Fruit fly (Drosophila melanogaster) whole organism: ENCODE results near the gene CG12502.

ENCODE experiments used
- CG8478 ChIP-seq: fragments of >200 bp; optimal IDR thresholded peaks from 2 replicates; lab custom pipeline; 2018; ENCODE audit warnings: inconsistent platforms
- Dll ChIP-seq: fragments of >200 bp; optimal IDR thresholded peaks from 2 replicates; lab custom pipeline; 2017
- EcR ChIP-seq, 2 experiments: fragments of >200 bp; optimal IDR thresholded peaks; 2 replicates each; lab custom pipeline; 2017; ENCODE audit warnings: missing biosample characterization in 2 of 2, missing genetic modification characterization in 2 of 2, missing genetic modification reagents in 2 of 2
- pan ChIP-seq: fragments of >200 bp; optimal IDR thresholded peaks from 2 replicates; lab custom pipeline; 2017
- psq ChIP-seq: fragments of >200 bp; optimal IDR thresholded peaks from 2 replicates; lab custom pipeline; 2017
- usp ChIP-seq: fragments of >200 bp; optimal IDR thresholded peaks from 2 replicates; lab custom pipeline; 2017; ENCODE audit warnings: missing biosample characterization, missing genetic modification characterization, mixed read lengths

The CG12502 gene

dm6 chr3L:833878-834277, 31.3 kb upstream of the CG12502 start, which contains the start of gene CG42553:
CG42553 (plus strand) TSS chr3L:834093.
- TF ChIP-seq CG8478 (no peak), psq (lab: Kevin White, UChicago) (no peak), Dll (lab: Kevin White, UChicago) (no peak), pan (lab: Kevin White, UChicago) (no peak), usp (no peak), EcR (GFP tag; optimal IDR thresholded peaks at IDR 0.05; lab: Kevin White, UChicago) (no peak)

DNA sequence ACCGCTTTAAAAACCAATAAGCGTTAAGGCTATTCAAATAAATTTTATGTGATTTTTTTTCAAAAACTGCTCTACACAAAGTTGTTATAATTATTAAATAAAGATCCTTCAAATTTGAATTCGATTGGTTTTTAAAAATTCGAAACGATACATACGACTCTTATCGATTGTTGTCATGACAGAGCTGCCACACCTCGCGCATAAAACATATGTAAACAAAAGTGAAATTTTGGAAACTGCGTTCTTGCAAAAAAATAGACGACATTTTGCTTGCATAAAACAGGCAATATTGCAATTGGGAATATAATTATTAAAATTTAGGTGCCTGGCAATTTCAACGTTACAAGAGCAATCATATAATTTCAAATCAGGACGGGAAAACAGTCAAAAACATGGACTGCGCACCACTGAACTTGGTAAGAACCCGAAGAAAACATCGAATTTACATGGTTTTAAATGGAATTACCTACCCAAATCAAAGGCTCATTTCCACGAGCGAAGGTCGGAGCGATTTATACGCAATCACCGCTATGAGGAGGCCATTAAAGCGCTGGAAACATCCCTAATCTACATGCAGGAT, 29.7 kb upstream of the CG12502 start, which contains the start of gene CG42554:
Gene CG42554 (plus strand): TSS at position 229 of the 580 bp plus-strand sequence.
- TF ChIP-seq usp (no peak), psq (lab: Kevin White, UChicago) (no peak), EcR (GFP tag; optimal IDR thresholded peaks at IDR 0.05; lab: Kevin White, UChicago) (no peak), CG8478 (no peak), pan (lab: Kevin White, UChicago) (no peak), Dll (lab: Kevin White, UChicago) (no peak)

dm6 chr3L:837552-838187, 27.5 kb upstream of the CG12502 start, which contains the start of the genes CG13901 and CG13887:
CG13901 (minus strand) TSS chr3L:837821.
CG13887 (plus strand) TSS chr3L:837861.
- TF ChIP-seq usp (no peak), pan (lab: Kevin White, UChicago) (no peak), CG8478 (no peak), EcR (GFP tag; optimal IDR thresholded peaks at IDR 0.05; lab: Kevin White, UChicago) (no peak), Dll (lab: Kevin White, UChicago) (no peak), psq (lab: Kevin White, UChicago) (no peak)

DNA sequence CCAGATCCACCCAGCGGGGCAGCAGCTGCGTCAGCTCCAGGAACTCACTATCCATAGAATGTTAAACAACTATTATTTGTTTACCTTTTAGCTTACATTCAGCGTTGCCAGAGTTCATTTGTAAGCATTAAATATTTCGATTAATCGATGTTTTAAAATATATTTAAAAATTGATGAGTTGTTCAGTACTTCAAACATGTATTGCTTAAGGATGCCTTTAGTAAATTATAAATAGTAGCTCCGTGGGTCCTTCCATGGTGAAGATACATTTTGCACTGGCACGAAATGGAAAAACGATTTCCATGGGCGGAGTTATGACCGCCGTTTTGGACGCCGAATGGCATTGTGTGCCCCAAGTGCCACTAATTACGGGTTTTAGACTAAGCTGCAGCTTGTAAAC, 23.9 kb upstream of the CG12502 start, which contains the start of the genes JMJD5 and Gr61a:
Gene JMJD5 (minus strand): TSS at position 101 of the 400 bp plus-strand sequence.
Gene Gr61a (plus strand): TSS at position 192 of the 400 bp plus-strand sequence.
- TF ChIP-seq EcR (GFP tag; optimal IDR thresholded peaks at IDR 0.05; lab: Kevin White, UChicago) (no peak), psq (lab: Kevin White, UChicago) (no peak), Dll (lab: Kevin White, UChicago) (no peak), CG8478 (no peak), pan (lab: Kevin White, UChicago) (no peak), usp (no peak)

- TF ChIP-seq Dll (lab: Kevin White, UChicago) (no peak), EcR (GFP tag; optimal IDR thresholded peaks at IDR 0.05; lab: Kevin White, UChicago) (no peak), usp (no peak), pan (lab: Kevin White, UChicago) (no peak), psq (lab: Kevin White, UChicago) (no peak), CG8478 (no peak)
Measured at dm6 chr3L:843626-844025, 21.6 kb upstream of the CG12502 start, which contains the start of gene Cep290. Cep290 (plus strand) TSS chr3L:843926.

DNA sequence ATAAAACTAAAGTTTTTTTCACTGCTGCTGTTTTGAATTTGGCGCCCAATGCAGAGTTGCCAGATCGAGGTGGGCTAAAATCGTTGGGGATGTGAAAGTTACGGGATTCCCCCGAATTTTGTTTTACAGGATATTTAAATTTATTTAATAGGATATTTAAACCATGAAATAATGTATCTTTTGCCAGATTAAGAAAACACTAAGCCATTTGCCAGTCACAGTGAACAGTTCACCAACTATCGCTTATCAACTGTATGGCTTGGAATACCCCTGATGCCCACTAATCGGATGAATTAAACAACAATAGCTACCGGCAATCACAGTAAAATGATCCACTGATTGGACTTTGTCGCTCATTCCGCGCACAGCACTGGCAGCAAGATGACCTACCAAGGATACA, 14.1 kb upstream of the CG12502 start, which contains the start of gene Dci:
Gene Dci (plus strand): TSS at position 286 of the 400 bp plus-strand sequence.
- TF ChIP-seq pan (lab: Kevin White, UChicago) (no peak), usp (no peak), psq (lab: Kevin White, UChicago) (no peak), Dll (lab: Kevin White, UChicago) (no peak), CG8478 (no peak), EcR (GFP tag; optimal IDR thresholded peaks at IDR 0.05; lab: Kevin White, UChicago) (no peak)

- no peak for TF ChIP-seq pan (lab: Kevin White, UChicago)
- TF ChIP-seq EcR (GFP tag; optimal IDR thresholded peaks at IDR 0.05; lab: Kevin White, UChicago) = no peak
- TF ChIP-seq usp = no peak
- TF ChIP-seq psq (lab: Kevin White, UChicago) = no peak
- TF ChIP-seq CG8478 = no peak
- no peak for TF ChIP-seq Dll (lab: Kevin White, UChicago)
Measured at dm6 chr3L:852267-852666, 12.9 kb upstream of the CG12502 start.

dm6 chr3L:857063-858015, 7.9 kb upstream of the CG12502 start, which contains the start of gene dpr20:
dpr20 (minus strand) TSS chr3L:857248.
- TF ChIP-seq Dll (lab: Kevin White, UChicago) (no peak), EcR (GFP tag; optimal IDR thresholded peaks at IDR 0.05; lab: Kevin White, UChicago) (no peak)

DNA sequence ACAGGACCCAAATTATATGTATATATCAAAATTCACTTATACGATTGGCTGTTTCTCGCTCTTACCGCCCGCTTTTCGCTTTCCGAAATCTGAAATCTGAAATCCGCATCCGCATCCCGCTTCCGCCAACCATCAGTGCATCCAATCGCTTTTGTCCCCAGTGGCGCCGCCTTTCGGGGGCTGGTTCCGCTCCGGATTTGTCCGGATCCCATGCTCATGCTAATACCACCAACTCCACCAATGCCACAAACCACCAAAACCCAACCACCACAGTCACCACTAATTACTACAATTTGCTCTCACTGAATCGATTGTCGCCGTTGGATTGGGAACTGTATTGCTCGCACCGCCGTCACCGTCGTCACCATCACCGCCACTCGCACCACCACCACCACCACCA, 3.6 kb downstream of the CG12502 start:
- no peak for TF ChIP-seq usp
- no peak for TF ChIP-seq pan (lab: Kevin White, UChicago)
- TF ChIP-seq CG8478 = no peak
- no peak for TF ChIP-seq Dll (lab: Kevin White, UChicago)
- no peak for TF ChIP-seq psq (lab: Kevin White, UChicago)

DNA sequence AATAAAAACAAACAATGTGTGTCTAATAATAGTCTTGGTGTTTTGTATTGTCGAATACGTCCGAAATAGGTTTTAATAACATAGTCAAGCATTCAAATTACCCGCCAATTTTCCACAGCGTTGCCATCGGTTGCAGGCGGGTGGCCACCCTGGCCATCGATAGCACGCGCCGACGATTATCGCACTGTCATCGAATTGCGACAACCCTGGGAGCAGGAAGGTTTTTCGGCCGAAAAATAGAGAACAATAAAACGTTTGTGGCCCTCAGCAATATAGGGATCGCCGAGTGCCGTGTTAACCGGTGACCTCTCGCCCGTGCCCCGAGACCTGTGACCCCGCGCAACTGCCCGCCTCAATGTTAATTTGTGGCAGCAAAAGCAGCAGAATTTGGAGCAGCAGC, 6.5 kb downstream of the CG12502 start, which contains the start of gene Usp10:
Gene Usp10 (plus strand): TSS at position 187 of the 400 bp plus-strand sequence.
- TF ChIP-seq Dll (lab: Kevin White, UChicago) = no peak
- no peak for TF ChIP-seq pan (lab: Kevin White, UChicago)
- TF ChIP-seq usp = no peak

dm6 chr3L:872389-872972, 7.3 kb downstream of the CG12502 start:
- TF ChIP-seq pan (lab: Kevin White, UChicago) = no peak
- TF ChIP-seq Dll (lab: Kevin White, UChicago) = no peak
- no peak for TF ChIP-seq CG8478
- no peak for TF ChIP-seq psq (lab: Kevin White, UChicago)
- TF ChIP-seq EcR (GFP tag; optimal IDR thresholded peaks at IDR 0.05; lab: Kevin White, UChicago) = no peak
- TF ChIP-seq usp = no peak
